In genomic region chrIV:10483607-10484117, ce11 we compare ENCODE assay signal across 4 worm cellular contexts.
TF ChIP-seq lines count a peak whose summit lies in the region.

Gene F01D4.5 (minus strand): TSS chrIV:10483657.
Gene ced-5 (plus strand): TSS chrIV:10484110.

TF ChIP-seq in whole organism, L2 larva, 48 proteins besides CTCF, POLR2A, EP300 and RAD21 (continues in another document):
- TF ChIP-seq lsy-2 (tag; optimal IDR thresholded peaks at IDR 0.05; lab: Kevin White, UChicago) (peak; percentile 67 to 87), nhr-12 (tag; optimal IDR thresholded peaks at IDR 0.05; lab: Kevin White, UChicago) (no peak), sma-3 (GFP tag; optimal IDR thresholded peaks at IDR 0.05; lab: Kevin White, UChicago) (peak; percentile 89), C34F6.9 (tag; optimal IDR thresholded peaks at IDR 0.05; lab: Kevin White, UChicago) (peak; percentile 85), F13H6.1 (tag; optimal IDR thresholded peaks at IDR 0.05; lab: Kevin White, UChicago) (peak; percentile 84), sem-4 (tag; optimal IDR thresholded peaks at IDR 0.05; lab: Kevin White, UChicago) (peak; percentile 71), dmd-4 (tag; optimal IDR thresholded peaks at IDR 0.05; lab: Kevin White, UChicago) (no peak), nhr-11 (tag; optimal IDR thresholded peaks at IDR 0.05; lab: Kevin White, UChicago) (no peak), unc-55 (GFP tag; optimal IDR thresholded peaks at IDR 0.05; lab: Kevin White, UChicago) (peak; percentile 72), nhr-21 (tag; optimal IDR thresholded peaks at IDR 0.05; lab: Kevin White, UChicago) (peak; percentile 59), lin-13 (GFP tag; optimal IDR thresholded peaks at IDR 0.05; lab: Kevin White, UChicago) (peak; percentile 62), blmp-1 (tag; optimal IDR thresholded peaks at IDR 0.05; lab: Kevin White, UChicago; ENCODE audit: insufficient read depth) (peak; percentile 7), nhr-25 (tag; optimal IDR thresholded peaks at IDR 0.05; lab: Kevin White, UChicago) (no peak), nhr-77 (tag; optimal IDR thresholded peaks at IDR 0.05; lab: Kevin White, UChicago) (no peak), lin-11 (tag; optimal IDR thresholded peaks at IDR 0.05; lab: Kevin White, UChicago) (peak; percentile 26), egl-27 (tag; optimal IDR thresholded peaks at IDR 0.05; lab: Kevin White, UChicago) (peak; percentile 57), crh-2 (tag; optimal IDR thresholded peaks at IDR 0.05; lab: Kevin White, UChicago) (peak; percentile 64), unc-39 (tag; optimal IDR thresholded peaks at IDR 0.05; lab: Kevin White, UChicago) (no peak), sma-9 (GFP tag; optimal IDR thresholded peaks at IDR 0.05; lab: Kevin White, UChicago) (peak; percentile 94), sma-9 (tag; optimal IDR thresholded peaks at IDR 0.05; lab: Kevin White, UChicago) (no peak), nhr-6 (tag; optimal IDR thresholded peaks at IDR 0.05; lab: Kevin White, UChicago) (peak; percentile 63), nhr-129 (tag; optimal IDR thresholded peaks at IDR 0.05; lab: Kevin White, UChicago) (peak; percentile 46), gmeb-1 (tag; optimal IDR thresholded peaks at IDR 0.05; lab: Kevin White, UChicago) (peak; percentile 84)

TF ChIP-seq in whole organism, L4 larva, 104 proteins besides CTCF, POLR2A, EP300 and RAD21 (continues in another document):
- TF ChIP-seq ceh-44 (GFP tag; IDR thresholded peaks at IDR 0.05; lab: Robert Waterston, UW) (no peak), nhr-25 (tag; optimal IDR thresholded peaks at IDR 0.05; lab: Kevin White, UChicago; ENCODE audit: borderline replicate concordance, insufficient read depth) (no peak), dve-1 (tag; optimal IDR thresholded peaks at IDR 0.05; lab: Kevin White, UChicago; ENCODE audit: insufficient read depth) (peak; percentile 89), nhr-48 (tag; optimal IDR thresholded peaks at IDR 0.05; lab: Kevin White, UChicago) (peak; percentile 32), lin-13 (GFP tag; optimal IDR thresholded peaks at IDR 0.05; lab: Kevin White, UChicago) (no peak), Y75B8A.6 (GFP tag; IDR thresholded peaks at IDR 0.05; lab: Robert Waterston, UW) (no peak), zip-2 (tag; optimal IDR thresholded peaks at IDR 0.05; lab: Kevin White, UChicago) (no peak), mxl-3 (GFP tag; optimal IDR thresholded peaks at IDR 0.05; lab: Kevin White, UChicago) (peak; percentile 30), pqm-1 (tag; optimal IDR thresholded peaks at IDR 0.05; lab: Kevin White, UChicago) (no peak), cey-2 (tag; optimal IDR thresholded peaks at IDR 0.05; lab: Kevin White, UChicago; ENCODE audit: borderline replicate concordance, insufficient read depth) (no peak), mdl-1 (tag; optimal IDR thresholded peaks at IDR 0.05; lab: Kevin White, UChicago) (no peak), D1046.2 (GFP tag; IDR thresholded peaks at IDR 0.05; lab: Robert Waterston, UW) (no peak), skn-1 (tag; optimal IDR thresholded peaks at IDR 0.05; lab: Kevin White, UChicago) (no peak), snpc-4 (tag; optimal IDR thresholded peaks at IDR 0.05; lab: Kevin White, UChicago) (no peak), attf-4 (tag; optimal IDR thresholded peaks at IDR 0.05; lab: Kevin White, UChicago) (no peak), F26F4.8 (GFP tag; conservative IDR thresholded peaks at IDR 0.05; lab: Robert Waterston, UW) (no peak), T20F7.1 (GFP tag; optimal IDR thresholded peaks at IDR 0.05; lab: Kevin White, UChicago) (peak; percentile 73), F44E2.7 (GFP tag; IDR thresholded peaks at IDR 0.05; lab: Robert Waterston, UW) (no peak), fkh-10 (GFP tag; optimal IDR thresholded peaks at IDR 0.05; lab: Kevin White, UChicago) (peak; percentile 0), egl-27 (tag; optimal IDR thresholded peaks at IDR 0.05; lab: Kevin White, UChicago) (no peak), ceh-82 (tag; optimal IDR thresholded peaks at IDR 0.05; lab: Kevin White, UChicago) (no peak), spr-1 (tag; optimal IDR thresholded peaks at IDR 0.05; lab: Kevin White, UChicago) (peak; percentile 35), gei-8 (GFP tag; optimal IDR thresholded peaks at IDR 0.05; lab: Kevin White, UChicago) (no peak), hif-1 (tag; optimal IDR thresholded peaks at IDR 0.05; lab: Kevin White, UChicago) (peak in 1 of 2 experiments; percentile 90)

TF ChIP-seq in whole organism, late embryonic, 69 proteins besides CTCF, POLR2A, EP300 and RAD21 (continues in another document):
- peak; percentile 15 for TF ChIP-seq gmeb-2 (tag; optimal IDR thresholded peaks at IDR 0.05; lab: Kevin White, UChicago)
- no peak for TF ChIP-seq mec-3 (tag; optimal IDR thresholded peaks at IDR 0.05; lab: Kevin White, UChicago; ENCODE audit: borderline replicate concordance)
- peak; percentile 62 for TF ChIP-seq lim-6 (tag; optimal IDR thresholded peaks at IDR 0.05; lab: Kevin White, UChicago)
- TF ChIP-seq npax-4 (tag; optimal IDR thresholded peaks at IDR 0.05; lab: Kevin White, UChicago) = no peak
- no peak for TF ChIP-seq ceh-30 (tag; optimal IDR thresholded peaks at IDR 0.05; lab: Kevin White, UChicago)
- no peak for TF ChIP-seq ceh-6 (GFP tag; optimal IDR thresholded peaks at IDR 0.05; lab: Kevin White, UChicago)
- no peak for TF ChIP-seq pha-4 (tag; optimal IDR thresholded peaks at IDR 0.05; lab: Kevin White, UChicago)
- TF ChIP-seq Y22D7AL.16 (tag; optimal IDR thresholded peaks at IDR 0.05; lab: Kevin White, UChicago) = peak; percentile 10
- no peak for TF ChIP-seq ama-1 (optimal IDR thresholded peaks at IDR 0.05; lab: Kevin White, UChicago)
- no peak for TF ChIP-seq che-1 (tag; optimal IDR thresholded peaks at IDR 0.05; lab: Kevin White, UChicago)
- peak; percentile 79 for TF ChIP-seq elt-2 (tag; optimal IDR thresholded peaks at IDR 0.05; lab: Kevin White, UChicago)
- TF ChIP-seq ceh-18 (tag; optimal IDR thresholded peaks at IDR 0.05; lab: Kevin White, UChicago) = no peak
- TF ChIP-seq ahr-1 (tag; optimal IDR thresholded peaks at IDR 0.05; lab: Kevin White, UChicago) = peak; percentile 42
- peak; percentile 73 for TF ChIP-seq ref-2 (tag; optimal IDR thresholded peaks at IDR 0.05; lab: Kevin White, UChicago)
- TF ChIP-seq tbx-7 (tag; optimal IDR thresholded peaks at IDR 0.05; lab: Kevin White, UChicago) = peak; percentile 85
- peak; percentile 93 for TF ChIP-seq ceh-2 (tag; optimal IDR thresholded peaks at IDR 0.05; lab: Kevin White, UChicago)
- TF ChIP-seq elt-4 (tag; optimal IDR thresholded peaks at IDR 0.05; lab: Kevin White, UChicago) = no peak
- TF ChIP-seq zip-5 (tag; optimal IDR thresholded peaks at IDR 0.05; lab: Kevin White, UChicago) = peak; percentile 87
- TF ChIP-seq nhr-232 (tag; optimal IDR thresholded peaks at IDR 0.05; lab: Kevin White, UChicago) = no peak
- TF ChIP-seq nfya-1 (tag; optimal IDR thresholded peaks at IDR 0.05; lab: Kevin White, UChicago) = peak; percentile 25
- peak; percentile 26 for TF ChIP-seq F13H6.1 (tag; optimal IDR thresholded peaks at IDR 0.05; lab: Kevin White, UChicago)
- no peak for TF ChIP-seq nhr-11 (tag; optimal IDR thresholded peaks at IDR 0.05; lab: Kevin White, UChicago)
- TF ChIP-seq pat-9 (tag; optimal IDR thresholded peaks at IDR 0.05; lab: Kevin White, UChicago) = no peak
- no peak for TF ChIP-seq fkh-10 (GFP tag; optimal IDR thresholded peaks at IDR 0.05; lab: Kevin White, UChicago)
- no peak for TF ChIP-seq ceh-22 (tag; optimal IDR thresholded peaks at IDR 0.05; lab: Kevin White, UChicago)
- TF ChIP-seq unc-42 (tag; optimal IDR thresholded peaks at IDR 0.05; lab: Kevin White, UChicago) = peak; percentile 17

TF ChIP-seq in whole organism, mixed stage, embryonic, 35 proteins besides CTCF, POLR2A, EP300 and RAD21:
- TF ChIP-seq pha-4 (tag; optimal IDR thresholded peaks at IDR 0.05; lab: Kevin White, UChicago) (peak; percentile 25), zip-8 (tag; optimal IDR thresholded peaks at IDR 0.05; lab: Kevin White, UChicago) (no peak), lsy-2 (tag; optimal IDR thresholded peaks at IDR 0.05; lab: Kevin White, UChicago) (no peak), ces-1 (GFP tag; optimal IDR thresholded peaks at IDR 0.05; lab: Kevin White, UChicago) (peak; percentile 39), mab-5 (tag; optimal IDR thresholded peaks at IDR 0.05; lab: Kevin White, UChicago) (no peak), M03D4.4 (tag; optimal IDR thresholded peaks at IDR 0.05; lab: Kevin White, UChicago) (peak; percentile 22), unc-120 (tag; optimal IDR thresholded peaks at IDR 0.05; lab: Kevin White, UChicago; ENCODE audit: poor library complexity, severe bottlenecking) (no peak), nhr-76 (tag; optimal IDR thresholded peaks at IDR 0.05; lab: Kevin White, UChicago) (no peak), nhr-2 (tag; optimal IDR thresholded peaks at IDR 0.05; lab: Kevin White, UChicago) (no peak), nhr-12 (tag; optimal IDR thresholded peaks at IDR 0.05; lab: Kevin White, UChicago) (no peak), nhr-237 (tag; optimal IDR thresholded peaks at IDR 0.05; lab: Kevin White, UChicago) (no peak), cnd-1 (tag; optimal IDR thresholded peaks at IDR 0.05; lab: Kevin White, UChicago) (peak; percentile 36), bed-3 (GFP tag; optimal IDR thresholded peaks at IDR 0.05; lab: Kevin White, UChicago) (no peak), sptf-1 (tag; optimal IDR thresholded peaks at IDR 0.05; lab: Kevin White, UChicago) (peak; percentile 54), ceh-83 (GFP tag; optimal IDR thresholded peaks at IDR 0.05; lab: Kevin White, UChicago) (no peak), lin-13 (tag; optimal IDR thresholded peaks at IDR 0.05; lab: Kevin White, UChicago) (peak; percentile 33), mep-1 (tag; optimal IDR thresholded peaks at IDR 0.05; lab: Kevin White, UChicago) (peak; percentile 24)
